Worm (Caenorhabditis elegans): ENCODE data around the gene M70.2.

The M70.2 gene

ce11 chrIV:2219334-2219755 is 23.5 kb upstream of the M70.2 start:
- TF ChIP-seq sdc-2 (tag; optimal IDR thresholded peaks at IDR 0.05), result no peak
- TF ChIP-seq madf-2 (tag; optimal IDR thresholded peaks at IDR 0.05), result peak; percentile 36
- TF ChIP-seq unc-55 (GFP tag; optimal IDR thresholded peaks at IDR 0.05), result peak; percentile 95
- TF ChIP-seq ttx-3 (tag; optimal IDR thresholded peaks at IDR 0.05), result no peak
- TF ChIP-seq pqm-1 (tag; optimal IDR thresholded peaks at IDR 0.05), result no peak
- peak; percentile 86 for TF ChIP-seq ceh-22 (tag; optimal IDR thresholded peaks at IDR 0.05)
- TF ChIP-seq elt-2 (tag; optimal IDR thresholded peaks at IDR 0.05), result peak; percentile 31
- TF ChIP-seq pat-9 (tag; optimal IDR thresholded peaks at IDR 0.05), result peak; percentile 73
- peak; percentile 17 for TF ChIP-seq gmeb-2 (tag; optimal IDR thresholded peaks at IDR 0.05)
- TF ChIP-seq nhr-11 (tag; optimal IDR thresholded peaks at IDR 0.05), result no peak
- TF ChIP-seq syd-9 (tag; optimal IDR thresholded peaks at IDR 0.05), result no peak
- no peak for TF ChIP-seq pax-1 (tag; optimal IDR thresholded peaks at IDR 0.05)
- TF ChIP-seq dve-1 (tag; optimal IDR thresholded peaks at IDR 0.05), result peak; percentile 74
- TF ChIP-seq hlh-15 (tag; optimal IDR thresholded peaks at IDR 0.05), result no peak
- no peak for TF ChIP-seq pag-3 (tag; optimal IDR thresholded peaks at IDR 0.05; ENCODE audit: borderline replicate concordance)
- no peak for TF ChIP-seq hlh-13 (GFP tag; optimal IDR thresholded peaks at IDR 0.05)
- peak; percentile 43 for TF ChIP-seq pha-2 (tag; optimal IDR thresholded peaks at IDR 0.05)
- peak; percentile 81 for TF ChIP-seq ceh-19 (GFP tag; optimal IDR thresholded peaks at IDR 0.05)
- no peak for TF ChIP-seq elt-4 (tag; optimal IDR thresholded peaks at IDR 0.05)
- no peak for TF ChIP-seq fax-1 (tag; optimal IDR thresholded peaks at IDR 0.05)
- TF ChIP-seq Y22D7AL.16 (tag; optimal IDR thresholded peaks at IDR 0.05), result no peak
- TF ChIP-seq unc-86 (tag; optimal IDR thresholded peaks at IDR 0.05), result peak; percentile 21
- no peak for TF ChIP-seq ceh-6 (GFP tag; optimal IDR thresholded peaks at IDR 0.05)
- TF ChIP-seq ama-1 (optimal IDR thresholded peaks at IDR 0.05), result no peak
- no peak for TF ChIP-seq lim-6 (tag; optimal IDR thresholded peaks at IDR 0.05)
- TF ChIP-seq pha-4 (tag; optimal IDR thresholded peaks at IDR 0.05), result no peak
- peak; percentile 50 for TF ChIP-seq T23F11.4 (GFP tag; optimal IDR thresholded peaks at IDR 0.05)
- no peak for TF ChIP-seq hlh-6 (tag; optimal IDR thresholded peaks at IDR 0.05)
- no peak for TF ChIP-seq odd-2 (tag; optimal IDR thresholded peaks at IDR 0.05)
- TF ChIP-seq C08G9.2 (tag; optimal IDR thresholded peaks at IDR 0.05), result peak; percentile 41
- TF ChIP-seq pros-1 (tag; optimal IDR thresholded peaks at IDR 0.05), result peak; percentile 38
- TF ChIP-seq unc-42 (tag; optimal IDR thresholded peaks at IDR 0.05), result peak; percentile 62
- TF ChIP-seq che-1 (tag; optimal IDR thresholded peaks at IDR 0.05), result peak; percentile 53
- no peak for TF ChIP-seq ceh-48 (tag; optimal IDR thresholded peaks at IDR 0.05)
- no peak for TF ChIP-seq fkh-10 (GFP tag; optimal IDR thresholded peaks at IDR 0.05)
- TF ChIP-seq ceh-14 (tag; optimal IDR thresholded peaks at IDR 0.05), result peak; percentile 79
- TF ChIP-seq unc-3 (GFP tag; conservative IDR thresholded peaks at IDR 0.05), result no peak
- TF ChIP-seq unc-3 (tag; optimal IDR thresholded peaks at IDR 0.05), result no peak
- TF ChIP-seq ceh-9 (tag; optimal IDR thresholded peaks at IDR 0.05), result no peak
- no peak for TF ChIP-seq C38D4.7 (GFP tag; optimal IDR thresholded peaks at IDR 0.05)
- TF ChIP-seq ceh-45 (GFP tag; IDR thresholded peaks at IDR 0.05), result no peak
- no peak for TF ChIP-seq sox-2 (GFP tag; IDR thresholded peaks at IDR 0.05)
- TF ChIP-seq ceh-31 (tag; optimal IDR thresholded peaks at IDR 0.05), result peak; percentile 89
- TF ChIP-seq eyg-1 (tag; optimal IDR thresholded peaks at IDR 0.05), result peak; percentile 27
- peak; percentile 37 for TF ChIP-seq lin-11 (tag; optimal IDR thresholded peaks at IDR 0.05)
- no peak for TF ChIP-seq mec-3 (tag; optimal IDR thresholded peaks at IDR 0.05; ENCODE audit: borderline replicate concordance)
- no peak for TF ChIP-seq ceh-30 (tag; optimal IDR thresholded peaks at IDR 0.05)
- TF ChIP-seq K02D7.2 (tag; optimal IDR thresholded peaks at IDR 0.05), result peak; percentile 10
- TF ChIP-seq ref-2 (tag; optimal IDR thresholded peaks at IDR 0.05), result peak; percentile 87
- TF ChIP-seq hlh-30 (tag; optimal IDR thresholded peaks at IDR 0.05; ENCODE audit: insufficient read depth), result peak; percentile 98
- TF ChIP-seq rnt-1 (tag; optimal IDR thresholded peaks at IDR 0.05), result peak; percentile 69
- TF ChIP-seq ets-4 (tag; optimal IDR thresholded peaks at IDR 0.05), result peak; percentile 49
- peak; percentile 91 for TF ChIP-seq ceh-18 (tag; optimal IDR thresholded peaks at IDR 0.05)
- no peak for TF ChIP-seq npax-4 (tag; optimal IDR thresholded peaks at IDR 0.05)
